Fruit fly (Drosophila melanogaster) whole organism, adult: ENCODE data around the gene fng.

ENCODE experiments used
- CG12768 ChIP-seq: fragments of 200-800 bp; sonication (Bioruptor generic); optimal IDR thresholded peaks from 2 replicates; lab custom pipeline; 2017; ENCODE audit warnings: missing biosample characterization, missing genetic modification characterization, mild to moderate bottlenecking, moderate library complexity, missing genetic modification reagents
- CG14711 ChIP-seq: fragments of 200-800 bp; sonication (Bioruptor generic); optimal IDR thresholded peaks from 2 replicates; lab custom pipeline; 2018; ENCODE audit warnings: missing biosample characterization, mild to moderate bottlenecking, missing genetic modification characterization, moderate library complexity
- CG1620 ChIP-seq: fragments of 200-800 bp; sonication (Bioruptor generic); optimal IDR thresholded peaks from 2 replicates; lab custom pipeline; 2016; ENCODE audit warnings: missing biosample characterization, missing genetic modification characterization
- CG7045 ChIP-seq: fragments of 200-800 bp; sonication (Bioruptor generic); optimal IDR thresholded peaks from 2 replicates; lab custom pipeline; 2017; ENCODE audit warnings: missing biosample characterization, mild to moderate bottlenecking, missing genetic modification characterization
- CG7101 ChIP-seq: fragments of 200-800 bp; sonication (Bioruptor generic); optimal IDR thresholded peaks from 2 replicates; lab custom pipeline; 2018; ENCODE audit warnings: missing biosample characterization, mild to moderate bottlenecking, missing genetic modification characterization, moderate library complexity
- Crg-1 ChIP-seq: fragments of 200-800 bp; sonication (Bioruptor generic); optimal IDR thresholded peaks from 2 replicates; lab custom pipeline; 2016; ENCODE audit warnings: missing biosample characterization, missing genetic modification characterization
- Hr96 ChIP-seq: fragments of 200-800 bp; sonication (Bioruptor generic); optimal IDR thresholded peaks from 2 replicates; lab custom pipeline; 2016; ENCODE audit warnings: missing biosample characterization, missing genetic modification characterization
- Mnt ChIP-seq: fragments of 200-800 bp; sonication (Bioruptor generic); optimal IDR thresholded peaks from 2 replicates; lab custom pipeline; 2016; ENCODE audit warnings: missing biosample characterization, mild to moderate bottlenecking, missing genetic modification characterization
- cic ChIP-seq: fragments of 200-800 bp; sonication (Bioruptor generic); optimal IDR thresholded peaks from 2 replicates; lab custom pipeline; 2017; ENCODE audit warnings: missing biosample characterization, mild to moderate bottlenecking, missing genetic modification characterization, moderate library complexity
- cnc ChIP-seq, 2 experiments: fragments of >200 bp; optimal IDR thresholded peaks; 2 replicates each; lab custom pipeline; 2017
- kay ChIP-seq: fragments of 200-800 bp; sonication (Bioruptor generic); peaks from one replicate; lab custom pipeline; 2016; ENCODE audit warnings: missing biosample characterization, missing genetic modification characterization, borderline replicate concordance
- toe ChIP-seq: fragments of 200-800 bp; sonication (Bioruptor generic); optimal IDR thresholded peaks from 2 replicates; lab custom pipeline; 2016; ENCODE audit warnings: missing biosample characterization, missing genetic modification characterization

dm6 chr3L:20988862-20989261, 39.5 kb upstream of the fng start:
- no peak for TF ChIP-seq CG7045 (GFP tag; lab: Kevin White, UChicago)
- TF ChIP-seq cic (GFP tag; lab: Kevin White, UChicago) = no peak
- no peak for TF ChIP-seq Mnt (GFP tag; lab: Kevin White, UChicago)
- no peak for TF ChIP-seq cnc (optimal IDR thresholded peaks at IDR 0.05; lab: Kevin White, UChicago)
- TF ChIP-seq kay (GFP tag; lab: Kevin White, UChicago) = no peak
- no peak for TF ChIP-seq Hr96
- TF ChIP-seq toe (GFP tag; lab: Kevin White, UChicago) = no peak
- no peak for TF ChIP-seq Crg-1 (GFP tag; lab: Kevin White, UChicago)
- no peak for TF ChIP-seq CG12768 (GFP tag; lab: Kevin White, UChicago)
- no peak for TF ChIP-seq CG7101 (tag; lab: Kevin White, UChicago)
- no peak for TF ChIP-seq CG1620
- no peak for TF ChIP-seq CG14711 (tag; lab: Kevin White, UChicago)
